Fruit fly (Drosophila melanogaster) whole organism, embryonic: ENCODE measurements around the gene stv.
A peak's percentile ranks its signal among the peaks of the same experiment; 100 is the strongest.

Source experiments
- Adf1 ChIP-seq: fragments of 200-800 bp; sonication (Bioruptor generic); IDR thresholded peaks from 2 replicates; pipeline ENCODE4 v1.3.6; 2022; ENCODE audit warnings: missing biosample characterization, missing genetic modification characterization
- Atf-2 ChIP-seq: fragments of 200-800 bp; sonication (Bioruptor generic); optimal IDR thresholded peaks from 2 replicates; lab custom pipeline; 2016; ENCODE audit warnings: missing biosample characterization, missing genetic modification characterization
- B-H2 ChIP-seq: fragments of 200-800 bp; sonication (Bioruptor generic); optimal IDR thresholded peaks from 2 replicates; lab custom pipeline; 2018; ENCODE audit warnings: missing biosample characterization, mild to moderate bottlenecking, missing genetic modification characterization
- Blimp-1 ChIP-seq: fragments of 200-800 bp; sonication (Bioruptor generic); optimal IDR thresholded peaks from 3 replicates; lab custom pipeline; 2018; ENCODE audit warnings: missing biosample characterization, missing genetic modification characterization, mild to moderate bottlenecking, moderate library complexity, missing genetic modification reagents
- CG11093 ChIP-seq: fragments of 200-800 bp; sonication (Bioruptor generic); IDR thresholded peaks from 3 replicates; pipeline ENCODE4 v1.3.6; 2022; ENCODE audit warnings: missing biosample characterization, missing genetic modification characterization
- CG1603 ChIP-seq: fragments of 200-800 bp; sonication (Bioruptor generic); optimal IDR thresholded peaks from 2 replicates; lab custom pipeline; 2019; ENCODE audit warnings: missing biosample characterization, mild to moderate bottlenecking, missing genetic modification characterization, moderate library complexity
- CG18764 ChIP-seq: fragments of 200-800 bp; sonication (Bioruptor generic); optimal IDR thresholded peaks from 3 replicates; lab custom pipeline; 2016; ENCODE audit warnings: missing biosample characterization, missing genetic modification characterization
- CG2120 ChIP-seq: fragments of 200-800 bp; sonication (Bioruptor generic); optimal IDR thresholded peaks from 3 replicates; lab custom pipeline; 2016; ENCODE audit warnings: missing biosample characterization, missing genetic modification characterization
- CG2889 ChIP-seq: fragments of 200-800 bp; sonication (Bioruptor generic); IDR thresholded peaks from 3 replicates; pipeline ENCODE4 v1.3.6; 2022; ENCODE audit warnings: missing biosample characterization, missing genetic modification characterization
- CG32532 ChIP-seq: fragments of 200-800 bp; sonication (Bioruptor generic); IDR thresholded peaks from 2 replicates; pipeline ENCODE4 v1.3.6; 2022; ENCODE audit warnings: missing biosample characterization, missing genetic modification characterization
- CG32772 ChIP-seq: fragments of 200-800 bp; sonication (Bioruptor generic); IDR thresholded peaks from 2 replicates; pipeline ENCODE4 v1.3.6; 2022; ENCODE audit warnings: missing biosample characterization, missing genetic modification characterization
- CG4360 ChIP-seq: fragments of 200-800 bp; sonication (Bioruptor generic); IDR thresholded peaks from 2 replicates; pipeline ENCODE4 v1.3.6; 2022; ENCODE audit warnings: missing biosample characterization, missing genetic modification characterization
- CG4617 ChIP-seq: fragments of 200-800 bp; sonication (Bioruptor generic); optimal IDR thresholded peaks from 3 replicates; lab custom pipeline; 2016; ENCODE audit warnings: missing biosample characterization, missing genetic modification characterization, borderline replicate concordance
- CG4730 ChIP-seq: fragments of 200-800 bp; sonication (Bioruptor generic); IDR thresholded peaks from 2 replicates; pipeline ENCODE4 v1.3.6; 2022; ENCODE audit warnings: missing biosample characterization, missing genetic modification characterization
- CG6254 ChIP-seq: fragments of 200-800 bp; sonication (Bioruptor generic); optimal IDR thresholded peaks from 3 replicates; lab custom pipeline; 2017; ENCODE audit warnings: mild to moderate bottlenecking, missing biosample characterization, missing genetic modification reagents, missing genetic modification characterization
- CG6765 ChIP-seq: fragments of 200-800 bp; sonication (Bioruptor generic); optimal IDR thresholded peaks from 3 replicates; lab custom pipeline; 2017; ENCODE audit warnings: missing biosample characterization, mild to moderate bottlenecking, missing genetic modification characterization
- CG8281 ChIP-seq: fragments of 200-800 bp; sonication (Bioruptor generic); optimal IDR thresholded peaks from 2 replicates; lab custom pipeline; 2018; ENCODE audit warnings: missing biosample characterization, mild to moderate bottlenecking, missing genetic modification characterization, moderate library complexity
- CoRest ChIP-seq: fragments of 200-800 bp; sonication (Bioruptor generic); optimal IDR thresholded peaks from 3 replicates; lab custom pipeline; 2018; ENCODE audit warnings: missing biosample characterization, mild to moderate bottlenecking, missing genetic modification characterization, moderate library complexity
- Ets65A ChIP-seq: fragments of 200-800 bp; sonication (Bioruptor generic); peaks from one replicate; lab custom pipeline; 2016; ENCODE audit warnings: missing biosample characterization, missing genetic modification characterization
- Fer1 ChIP-seq: fragments of 200-800 bp; sonication (Bioruptor generic); optimal IDR thresholded peaks from 2 replicates; lab custom pipeline; 2017; ENCODE audit warnings: missing biosample characterization, mild to moderate bottlenecking, missing genetic modification characterization
- GATAe ChIP-seq: fragments of 200-800 bp; sonication (Bioruptor generic); conservative IDR thresholded peaks from 2 replicates; pipeline ENCODE4 v1.3.6; 2022; ENCODE audit warnings: missing biosample characterization, missing genetic modification characterization
- Gsc ChIP-seq: fragments of 200-800 bp; sonication (Bioruptor generic); IDR thresholded peaks from 2 replicates; pipeline ENCODE4 v1.3.6; 2022; ENCODE audit warnings: missing biosample characterization, missing genetic modification characterization
- Hand ChIP-seq: fragments of 200-800 bp; sonication (Bioruptor generic); optimal IDR thresholded peaks from 2 replicates; lab custom pipeline; 2017; ENCODE audit warnings: mild to moderate bottlenecking, missing biosample characterization, missing genetic modification reagents, missing genetic modification characterization
- Hr3 ChIP-seq: fragments of 200-800 bp; sonication (Bioruptor generic); optimal IDR thresholded peaks from 3 replicates; lab custom pipeline; 2016; ENCODE audit warnings: missing biosample characterization, missing genetic modification characterization
- Hr78 ChIP-seq, 2 experiments: fragments of 200-800 bp in 1 of 2; fragments of >200 bp in 1 of 2; sonication (Bioruptor generic) in 1 of 2; optimal IDR thresholded peaks; 2 replicates each; lab custom pipeline; 2017 to 2019; ENCODE audit warnings: missing biosample characterization in 2 of 2, missing genetic modification characterization in 2 of 2, mild to moderate bottlenecking in 1 of 2, moderate library complexity in 1 of 2
- Kr ChIP-seq: fragments of 200-800 bp; sonication (Bioruptor generic); optimal IDR thresholded peaks from 2 replicates; lab custom pipeline; 2017; ENCODE audit warnings: missing biosample characterization, mild to moderate bottlenecking, missing genetic modification characterization
- NC2α ChIP-seq: fragments of 200-800 bp; sonication (Bioruptor generic); optimal IDR thresholded peaks from 2 replicates; lab custom pipeline; 2016; ENCODE audit warnings: missing biosample characterization, missing genetic modification characterization
- NC2β ChIP-seq: fragments of 200-800 bp; sonication (Bioruptor generic); optimal IDR thresholded peaks from 2 replicates; lab custom pipeline; 2016; ENCODE audit warnings: missing biosample characterization, missing genetic modification characterization
- Opbp ChIP-seq: fragments of 200-800 bp; sonication (Bioruptor generic); IDR thresholded peaks from 3 replicates; pipeline ENCODE4 v1.3.6; 2022; ENCODE audit warnings: missing biosample characterization, missing genetic modification characterization; ENCODE audit not compliant: partially characterized antibody
- Scr ChIP-seq: fragments of 200-800 bp; sonication (Bioruptor generic); IDR thresholded peaks from 2 replicates; pipeline ENCODE4 v1.3.6; 2022; ENCODE audit warnings: missing biosample characterization, missing genetic modification characterization; ENCODE audit not compliant: partially characterized antibody
- Six4 ChIP-seq: fragments of 200-800 bp; sonication (Bioruptor generic); optimal IDR thresholded peaks from 2 replicates; lab custom pipeline; 2016; ENCODE audit warnings: missing biosample characterization, missing genetic modification characterization
- Stat92E ChIP-seq, 3 experiments: fragments of >200 bp in 2 of 3; fragments of 200-800 bp in 1 of 3; sonication (Bioruptor generic) in 1 of 3; optimal IDR thresholded peaks; 2 replicates each; lab custom pipeline; 2017 to 2019; ENCODE audit warnings: missing biosample characterization in 3 of 3, missing genetic modification characterization in 3 of 3, mild to moderate bottlenecking in 1 of 3, moderate library complexity in 1 of 3
- Trl ChIP-seq, 3 experiments: fragments of >200 bp in 2 of 3; fragments of 200-800 bp in 1 of 3; sonication (Bioruptor generic) in 1 of 3; optimal IDR thresholded peaks; 2 replicates in 1 of 3; 3 replicates in 2 of 3; lab custom pipeline; 2016 to 2017; ENCODE audit warnings: missing biosample characterization in 1 of 3, missing genetic modification characterization in 1 of 3
- ase ChIP-seq: fragments of 200-800 bp; sonication (Bioruptor generic); IDR thresholded peaks from 3 replicates; pipeline ENCODE4 v1.3.6; 2022; ENCODE audit warnings: missing biosample characterization, missing genetic modification characterization
- bsh ChIP-seq, 2 experiments: fragments of 200-800 bp; sonication (Bioruptor generic); optimal IDR thresholded peaks; 2 replicates each; lab custom pipeline; 2017 to 2018; ENCODE audit warnings: mild to moderate bottlenecking in 2 of 2, missing biosample characterization in 2 of 2, missing genetic modification characterization in 2 of 2, moderate library complexity in 1 of 2
- cas ChIP-seq: fragments of 200-800 bp; sonication (Bioruptor generic); IDR thresholded peaks from 2 replicates; pipeline ENCODE4 v1.3.6; 2022; ENCODE audit warnings: missing biosample characterization, missing genetic modification characterization
- ci ChIP-seq: fragments of 200-800 bp; sonication (Bioruptor generic); IDR thresholded peaks from 3 replicates; pipeline ENCODE4 v1.3.6; 2022; ENCODE audit warnings: missing biosample characterization, missing genetic modification characterization
- dimm ChIP-seq: fragments of 200-800 bp; sonication (Bioruptor generic); IDR thresholded peaks from 2 replicates; pipeline ENCODE4 v1.3.6; 2022; ENCODE audit warnings: missing biosample characterization, missing genetic modification characterization
- eve ChIP-seq, 2 experiments: fragments of >200 bp; optimal IDR thresholded peaks; 2 replicates each; lab custom pipeline; 2017; ENCODE audit warnings: missing biosample characterization in 2 of 2, missing genetic modification characterization in 2 of 2
- gsb ChIP-seq: fragments of 200-800 bp; sonication (Bioruptor generic); IDR thresholded peaks from 2 replicates; pipeline ENCODE4 v1.3.6; 2022; ENCODE audit warnings: missing biosample characterization, missing genetic modification characterization
- lbe ChIP-seq: fragments of 200-800 bp; sonication (Bioruptor generic); optimal IDR thresholded peaks from 2 replicates; lab custom pipeline; 2016; ENCODE audit warnings: missing biosample characterization, mild to moderate bottlenecking, missing genetic modification characterization
- pb ChIP-seq: fragments of 200-800 bp; sonication (Bioruptor generic); optimal IDR thresholded peaks from 3 replicates; lab custom pipeline; 2016; ENCODE audit warnings: missing biosample characterization, missing genetic modification characterization
- phol ChIP-seq: fragments of 200-800 bp; sonication (Bioruptor generic); optimal IDR thresholded peaks from 3 replicates; lab custom pipeline; 2018; ENCODE audit warnings: missing biosample characterization, mild to moderate bottlenecking, missing genetic modification characterization, moderate library complexity
- pnt ChIP-seq: fragments of 200-800 bp; sonication (Bioruptor generic); optimal IDR thresholded peaks from 3 replicates; lab custom pipeline; 2016; ENCODE audit warnings: missing biosample characterization, missing genetic modification characterization
- ro ChIP-seq: fragments of 200-800 bp; sonication (Bioruptor generic); IDR thresholded peaks from 2 replicates; pipeline ENCODE4 v1.3.6; 2022; ENCODE audit warnings: missing biosample characterization, missing genetic modification characterization
- shn ChIP-seq: fragments of 200-800 bp; sonication (Bioruptor generic); optimal IDR thresholded peaks from 3 replicates; lab custom pipeline; 2016; ENCODE audit warnings: missing biosample characterization, missing genetic modification characterization
- sr ChIP-seq: fragments of 200-800 bp; sonication (Bioruptor generic); IDR thresholded peaks from 3 replicates; pipeline ENCODE4 v1.3.6; 2022; ENCODE audit warnings: missing biosample characterization, missing genetic modification characterization
- trem ChIP-seq: fragments of 200-800 bp; optimal IDR thresholded peaks from 3 replicates; lab custom pipeline; 2019; ENCODE audit warnings: missing biosample characterization, mild to moderate bottlenecking, missing genetic modification characterization, moderate library complexity
- trh ChIP-seq: fragments of 200-800 bp; sonication (Bioruptor generic); optimal IDR thresholded peaks from 2 replicates; lab custom pipeline; 2016; ENCODE audit warnings: missing biosample characterization, missing genetic modification characterization

Gene stv

DNA sequence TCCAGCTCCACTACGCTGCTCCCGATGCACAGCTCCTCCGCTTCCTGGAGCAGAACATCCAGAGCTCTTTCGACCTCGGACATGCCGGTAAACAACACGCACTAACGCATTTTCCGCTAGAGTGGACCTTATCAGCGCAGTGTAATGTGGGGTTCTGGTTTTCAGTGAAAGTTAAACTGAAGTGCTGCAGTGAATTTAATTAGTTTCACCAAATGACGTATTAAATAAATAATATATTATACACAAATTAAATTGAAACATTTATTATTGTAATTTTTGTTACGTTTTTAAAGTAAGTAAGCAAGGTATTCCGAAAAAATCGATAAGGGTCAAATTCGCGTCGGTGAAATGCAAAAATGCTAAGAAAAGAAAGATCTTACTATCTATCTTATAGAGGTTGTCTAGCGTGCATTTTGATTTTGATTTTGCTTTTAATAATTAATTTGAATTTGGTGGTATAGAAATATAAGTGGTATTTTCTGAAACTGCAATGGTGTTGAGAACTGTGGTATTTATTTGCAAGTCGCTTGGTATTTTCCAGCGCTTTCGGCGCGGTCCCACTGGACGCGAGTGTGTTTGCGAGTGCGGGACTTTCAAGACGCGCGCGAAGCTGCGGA lies 27.1 kb upstream of the stv start, which contains the start of the genes JMJD7 and CG10738 (continued):
- TF ChIP-seq CG8281 (tag; lab: Kevin White, UChicago) (no peak), CG4360 (GFP tag; lab: Robert Waterston, UW) (no peak), Fer1 (peak; percentile 82), Adf1 (GFP tag; lab: Robert Waterston, UW) (peak; percentile 38; the same call in 1 of the 2 replicates), NC2α (GFP tag; lab: Kevin White, UChicago) (no peak), GATAe (0 out of 2 replicates have a peak, but pooled peaks have one; percentile 12), Stat92E (GFP tag; optimal IDR thresholded peaks at IDR 0.05; lab: Kevin White, UChicago) (no peak), Atf-2 (GFP tag; lab: Kevin White, UChicago) (no peak), Ets65A (peak; percentile 96), Six4 (GFP tag; lab: Kevin White, UChicago) (peak; percentile 42), bsh (GFP tag; optimal IDR thresholded peaks at IDR 0.05; lab: Kevin White, UChicago) (peak in 1 of 2 experiments; percentile 13), ro (0 out of 2 replicates have a peak, but pooled peaks have one; percentile 16), gsb (peak; percentile 23; the same call in 1 of the 2 replicates), Blimp-1 (GFP tag; lab: Kevin White, UChicago) (peak; percentile 80), pb (GFP tag; lab: Kevin White, UChicago) (peak; percentile 39), CG4730 (GFP tag; lab: Robert Waterston, UW) (peak; percentile 52; the same call in 1 of the 2 replicates), trem (tag; lab: Kevin White, UChicago) (no peak), B-H2 (GFP tag; lab: Kevin White, UChicago) (no peak), cas (peak; percentile 53; the same call in 1 of the 2 replicates), lbe (GFP tag; lab: Kevin White, UChicago) (peak; percentile 26), dimm (GFP tag; lab: Robert Waterston, UW) (0 out of 2 replicates have a peak, but pooled peaks have one; percentile 29), CG18764 (GFP tag; lab: Kevin White, UChicago) (peak; percentile 73), phol (tag; lab: Kevin White, UChicago) (peak; percentile 48), eve (GFP tag; optimal IDR thresholded peaks at IDR 0.05; lab: Kevin White, UChicago) (no peak), Gsc (no peak), sr (GFP tag; lab: Robert Waterston, UW) (0 out of 3 replicates have a peak, but pooled peaks have one; percentile 4), CG6254 (GFP tag; lab: Kevin White, UChicago) (peak; percentile 68), CoRest (peak; percentile 20), trh (GFP tag; lab: Kevin White, UChicago) (no peak), CG11093 (peak; percentile 42; the same call in 2 of the 3 replicates), ase (GFP tag; lab: Robert Waterston, UW) (peak; percentile 69; the same call in 2 of the 3 replicates), Hr3 (no peak), Scr (GFP tag; lab: Robert Waterston, UW) (no peak), pnt (GFP tag; lab: Kevin White, UChicago) (no peak), Kr (GFP tag; lab: Kevin White, UChicago) (no peak), Opbp (0 out of 3 replicates have a peak, but pooled peaks have one; percentile 35), CG6765 (GFP tag; lab: Kevin White, UChicago) (peak; percentile 15), Trl (optimal IDR thresholded peaks at IDR 0.05; lab: Kevin White, UChicago) (no peak), Trl (GFP tag; optimal IDR thresholded peaks at IDR 0.05; lab: Kevin White, UChicago) (peak; percentile 11), CG4617 (no peak), shn (GFP tag; lab: Kevin White, UChicago) (peak; percentile 12), CG1603 (tag; lab: Kevin White, UChicago) (no peak), NC2β (GFP tag; lab: Kevin White, UChicago) (no peak), Hr78 (GFP tag; optimal IDR thresholded peaks at IDR 0.05; lab: Kevin White, UChicago) (no peak), CG2889 (GFP tag; lab: Robert Waterston, UW) (peak; percentile 42; the same call in 1 of the 3 replicates), CG32532 (GFP tag; lab: Robert Waterston, UW) (peak; percentile 85), CG32772 (GFP tag; lab: Robert Waterston, UW) (peak; percentile 75), CG2120 (peak; percentile 45), ci (GFP tag; lab: Robert Waterston, UW) (peak; percentile 83), Hand (GFP tag; lab: Kevin White, UChicago) (no peak)
